Fruit fly (Drosophila melanogaster): ENCODE data around the gene sas.

The sas gene

DNA sequence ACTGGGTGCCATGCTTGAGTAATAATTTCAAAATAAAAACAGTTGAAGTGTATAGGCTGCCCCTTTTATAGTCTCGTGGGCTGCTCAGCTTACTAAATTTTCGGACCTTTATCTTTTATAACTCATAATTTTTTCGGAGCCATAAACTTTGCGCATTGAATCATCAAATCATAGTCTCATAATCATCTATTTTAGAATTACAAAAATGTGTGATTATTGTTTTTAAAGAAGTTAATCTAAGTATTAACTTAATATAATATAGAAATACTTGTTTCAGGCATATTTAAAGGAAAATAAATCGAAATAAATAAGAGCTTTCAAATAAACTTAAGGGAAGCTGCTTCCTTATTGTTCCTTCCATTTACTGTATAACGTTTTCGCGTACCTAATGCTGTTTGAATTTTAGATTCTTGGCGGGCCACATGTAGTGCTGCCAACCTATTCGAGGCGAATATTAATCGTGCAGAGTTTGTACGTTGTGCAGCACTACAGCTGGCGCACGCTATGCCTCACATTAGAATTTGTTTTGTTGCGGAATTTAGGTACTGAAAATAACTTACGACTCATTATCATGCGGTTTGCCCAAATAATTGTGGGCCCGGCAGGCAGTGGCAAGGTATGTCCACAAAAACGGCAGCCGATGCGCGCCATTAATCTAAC lies 18.2 kb upstream of the sas start, which contains the start of the genes CG14610 and CG2656 (continued):
- TF ChIP-seq PHDP (tag; optimal IDR thresholded peaks at IDR 0.05) (peak; percentile 55), CG17361 (GFP tag; IDR thresholded peaks at IDR 0.05) (no peak), E2f2 (GFP tag; IDR thresholded peaks at IDR 0.05) (peak; percentile 100), Oaz (GFP tag; IDR thresholded peaks at IDR 0.05) (no peak), CG7556 (GFP tag; optimal IDR thresholded peaks at IDR 0.05) (peak; percentile 52), Oli (tag; optimal IDR thresholded peaks at IDR 0.05) (peak; percentile 36), fd96Cb (tag; optimal IDR thresholded peaks at IDR 0.05) (peak; percentile 37), Hand (GFP tag; optimal IDR thresholded peaks at IDR 0.05) (no peak), tap (tag; optimal IDR thresholded peaks at IDR 0.05) (peak; percentile 30), onecut (GFP tag; IDR thresholded peaks at IDR 0.05) (no peak; the same call in 1 of the 2 replicates), pb (GFP tag; optimal IDR thresholded peaks at IDR 0.05) (peak; percentile 77), CG17359 (tag; optimal IDR thresholded peaks at IDR 0.05) (peak; percentile 66), crc (GFP tag; optimal IDR thresholded peaks at IDR 0.05) (peak; percentile 70), croc (GFP tag; conservative IDR thresholded peaks at IDR 0.05) (no peak; the same call in 2 of the 3 replicates), CG10321 (GFP tag; IDR thresholded peaks at IDR 0.05) (no peak), nerfin-1 (tag; optimal IDR thresholded peaks at IDR 0.05) (peak; percentile 96), CG17912 (GFP tag; optimal IDR thresholded peaks at IDR 0.05) (peak; percentile 59), ERR (GFP tag; optimal IDR thresholded peaks at IDR 0.05) (peak; percentile 75), CG31365 (tag; optimal IDR thresholded peaks at IDR 0.05) (peak; percentile 15), gcm2 (GFP tag; optimal IDR thresholded peaks at IDR 0.05) (peak; percentile 17), CG13424 (tag; optimal IDR thresholded peaks at IDR 0.05) (peak; percentile 53), fd102C (GFP tag; optimal IDR thresholded peaks at IDR 0.05) (no peak), Gsc (GFP tag; IDR thresholded peaks at IDR 0.05) (no peak), gem (tag; optimal IDR thresholded peaks at IDR 0.05) (peak; percentile 70), CG11504 (tag; optimal IDR thresholded peaks at IDR 0.05) (no peak), twi (tag; optimal IDR thresholded peaks at IDR 0.05) (peak; percentile 16), Drgx (GFP tag; IDR thresholded peaks at IDR 0.05) (peak; percentile 19; the same call in 1 of the 2 replicates), B-H2 (GFP tag; optimal IDR thresholded peaks at IDR 0.05) (peak; percentile 80), CG2202 (tag; optimal IDR thresholded peaks at IDR 0.05) (peak; percentile 46), CG1233 (GFP tag; optimal IDR thresholded peaks at IDR 0.05) (peak; percentile 32), Side (GFP tag; optimal IDR thresholded peaks at IDR 0.05) (peak; percentile 68), Fer3 (tag; optimal IDR thresholded peaks at IDR 0.05) (peak; percentile 62), CG6175 (GFP tag; IDR thresholded peaks at IDR 0.05) (no peak), CG18262 (tag; optimal IDR thresholded peaks at IDR 0.05) (peak; percentile 44), fu2 (GFP tag; optimal IDR thresholded peaks at IDR 0.05) (peak; percentile 81), unc-4 (GFP tag; IDR thresholded peaks at IDR 0.05; ENCODE audit: partially characterized antibody) (peak; percentile 58), CG11085 (GFP tag; IDR thresholded peaks at IDR 0.05) (0 out of 2 replicates have a peak, but pooled peaks have one; percentile 38), Kr (GFP tag; optimal IDR thresholded peaks at IDR 0.05) (no peak), Atf3 (GFP tag; optimal IDR thresholded peaks at IDR 0.05) (peak; percentile 58), chn (GFP tag; optimal IDR thresholded peaks at IDR 0.05) (peak; percentile 81), gcm (GFP tag; optimal IDR thresholded peaks at IDR 0.05) (peak; percentile 20), lab (GFP tag; optimal IDR thresholded peaks at IDR 0.05) (peak; percentile 82), CG4820 (GFP tag; optimal IDR thresholded peaks at IDR 0.05) (peak; percentile 81), MTF-1 (GFP tag; optimal IDR thresholded peaks at IDR 0.05; ENCODE audit: borderline replicate concordance) (peak; percentile 52), Dll (GFP tag; IDR thresholded peaks at IDR 0.05; ENCODE audit: partially characterized antibody) (peak; percentile 52; the same call in 2 of the 4 replicates), bigmax (GFP tag; optimal IDR thresholded peaks at IDR 0.05) (no peak), Tbp (GFP tag; optimal IDR thresholded peaks at IDR 0.05) (no peak), nau (GFP tag; optimal IDR thresholded peaks at IDR 0.05) (no peak), CG15479 (GFP tag; optimal IDR thresholded peaks at IDR 0.05) (no peak)

All from whole organism, embryonic.